Worm (Caenorhabditis elegans) whole organism, L1 larva: ENCODE results near the gene F20D6.15.

Experiments used
- aha-1 ChIP-seq: fragments of 150-350 bp; optimal IDR thresholded peaks from 2 replicates; lab custom pipeline; 2014; ENCODE audit warnings: missing biosample characterization, missing genetic modification characterization
- alr-1 ChIP-seq: fragments of 200-800 bp; sonication (Bioruptor generic); optimal IDR thresholded peaks from 2 replicates; lab custom pipeline; 2018; ENCODE audit warnings: borderline replicate concordance, mild to moderate bottlenecking, missing genetic modification characterization, missing compliant biosample characterization
- ama-1 ChIP-seq: fragments of 150-350 bp; optimal IDR thresholded peaks from 2 replicates; lab custom pipeline; 2014
- blmp-1 ChIP-seq: fragments of 150-350 bp; optimal IDR thresholded peaks from 2 replicates; lab custom pipeline; 2014; ENCODE audit warnings: missing biosample characterization, missing genetic modification characterization
- ceh-82 ChIP-seq, 3 experiments: fragments of 150-350 bp in 1 of 3; sonication (generic microtip) in 2 of 3; optimal IDR thresholded peaks; 2 replicates each; lab custom pipeline; 2014 to 2017; ENCODE audit warnings: missing biosample characterization in 3 of 3, missing genetic modification characterization in 3 of 3
- elt-3 ChIP-seq, 6 experiments: fragments of 150-350 bp in 1 of 6; sonication (generic microtip); optimal IDR thresholded peaks; 2 replicates each; lab custom pipeline; 2017 to 2018; ENCODE audit warnings: missing biosample characterization in 6 of 6, missing genetic modification characterization in 6 of 6, inconsistent platforms in 1 of 6
- lin-13 ChIP-seq: fragments of 150-350 bp; optimal IDR thresholded peaks from 2 replicates; lab custom pipeline; 2014; ENCODE audit warnings: missing biosample characterization, missing genetic modification reagents, missing genetic modification characterization
- mep-1 ChIP-seq: fragments of 150-350 bp; optimal IDR thresholded peaks from 2 replicates; lab custom pipeline; 2014; ENCODE audit warnings: missing biosample characterization, missing genetic modification characterization
- nhr-237 ChIP-seq: fragments of 150-350 bp; optimal IDR thresholded peaks from 2 replicates; lab custom pipeline; 2014; ENCODE audit warnings: missing biosample characterization, missing genetic modification characterization
- nhr-76 ChIP-seq: sonication (generic microtip); optimal IDR thresholded peaks from 2 replicates; lab custom pipeline; 2017; ENCODE audit warnings: missing biosample characterization, missing genetic modification characterization
- rnt-1 ChIP-seq: sonication (generic microtip); optimal IDR thresholded peaks from 2 replicates; lab custom pipeline; 2016; ENCODE audit warnings: mild to moderate bottlenecking, missing genetic modification characterization, moderate library complexity, missing compliant biosample characterization
- sptf-1 ChIP-seq: fragments of 150-350 bp; optimal IDR thresholded peaks from 2 replicates; lab custom pipeline; 2014; ENCODE audit warnings: missing biosample characterization, missing genetic modification characterization
- unc-62 ChIP-seq: fragments of 150-350 bp; optimal IDR thresholded peaks from 2 replicates; lab custom pipeline; 2014; ENCODE audit warnings: missing biosample characterization, missing genetic modification reagents, missing genetic modification characterization

DNA sequence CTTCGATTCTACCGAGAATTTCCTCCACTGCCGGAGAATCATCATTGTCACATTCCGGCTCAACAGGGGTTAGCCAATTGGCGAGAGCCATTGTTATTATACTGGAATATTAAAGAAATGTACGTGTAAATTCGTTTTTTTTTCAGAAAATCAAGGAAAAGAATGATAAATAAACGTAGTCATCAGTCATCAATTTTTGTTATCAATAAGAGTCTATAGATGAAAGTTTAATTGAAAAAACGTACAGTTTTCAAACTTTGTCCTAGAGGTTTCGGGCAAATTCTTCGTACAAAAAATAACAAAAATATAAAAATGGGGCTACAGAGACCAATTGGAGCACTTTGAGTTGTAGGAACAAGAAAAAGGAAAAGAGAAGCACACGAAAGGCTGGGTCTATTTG, 10.7 kb upstream of the F20D6.15 start, which contains the start of gene F20D6.11:
- TF ChIP-seq nhr-76 (tag; lab: Kevin White, UChicago) = no peak
- TF ChIP-seq sptf-1 (tag; lab: Kevin White, UChicago) = no peak
- no peak for TF ChIP-seq ceh-82 (tag; optimal IDR thresholded peaks at IDR 0.05; lab: Kevin White, UChicago)
- TF ChIP-seq blmp-1 (tag; lab: Kevin White, UChicago) = no peak
- TF ChIP-seq mep-1 (tag; lab: Kevin White, UChicago) = no peak
- no peak for TF ChIP-seq alr-1
- no peak for TF ChIP-seq rnt-1
- TF ChIP-seq aha-1 = no peak
- TF ChIP-seq unc-62 = no peak
- TF ChIP-seq elt-3 (tag; optimal IDR thresholded peaks at IDR 0.05; lab: Kevin White, UChicago) = no peak
- TF ChIP-seq lin-13 (GFP tag; lab: Kevin White, UChicago) = no peak
- no peak for TF ChIP-seq ama-1
- no peak for TF ChIP-seq nhr-237 (tag; lab: Kevin White, UChicago)
